Worm (Caenorhabditis elegans) whole organism, L2 larva: ENCODE measurements around the gene sea-2.

Experiments
- C34F6.9 ChIP-seq: fragments of 150-350 bp; optimal IDR thresholded peaks from 2 replicates; lab custom pipeline; 2014; ENCODE audit warnings: missing biosample characterization, missing genetic modification characterization
- F13H6.1 ChIP-seq: sonication (generic microtip); optimal IDR thresholded peaks from 2 replicates; lab custom pipeline; 2016; ENCODE audit warnings: missing genetic modification characterization, missing compliant biosample characterization
- R02D3.7 ChIP-seq: fragments of 150-350 bp; optimal IDR thresholded peaks from 2 replicates; lab custom pipeline; 2014; ENCODE audit warnings: missing biosample characterization, missing genetic modification characterization
- Y55F3AM.14 ChIP-seq: fragments of 200-800 bp; sonication (Bioruptor generic); optimal IDR thresholded peaks from 2 replicates; lab custom pipeline; 2018; ENCODE audit warnings: mild to moderate bottlenecking, missing genetic modification characterization, missing compliant biosample characterization
- ZK546.5 ChIP-seq: sonication (generic microtip); optimal IDR thresholded peaks from 2 replicates; lab custom pipeline; 2017; ENCODE audit warnings: missing biosample characterization, missing genetic modification characterization
- alr-1 ChIP-seq: fragments of 150-350 bp; optimal IDR thresholded peaks from 2 replicates; lab custom pipeline; 2014; ENCODE audit warnings: missing biosample characterization, missing genetic modification characterization
- blmp-1 ChIP-seq: sonication (generic microtip); optimal IDR thresholded peaks from 2 replicates; lab custom pipeline; 2017; ENCODE audit warnings: missing genetic modification characterization, mild to moderate bottlenecking, missing compliant biosample characterization, antibody characterized with exemption, moderate library complexity; ENCODE audit not compliant: insufficient read depth
- ceh-16 ChIP-seq: fragments of 150-350 bp; optimal IDR thresholded peaks from 2 replicates; lab custom pipeline; 2014; ENCODE audit warnings: missing biosample characterization, missing genetic modification characterization
- crh-2 ChIP-seq: sonication (generic microtip); optimal IDR thresholded peaks from 2 replicates; lab custom pipeline; 2017; ENCODE audit warnings: missing biosample characterization, missing genetic modification characterization
- dmd-4 ChIP-seq: sonication (generic microtip); optimal IDR thresholded peaks from 2 replicates; lab custom pipeline; 2017; ENCODE audit warnings: missing biosample characterization, missing genetic modification characterization
- elt-1 ChIP-seq: fragments of 150-350 bp; optimal IDR thresholded peaks from 2 replicates; lab custom pipeline; 2014; ENCODE audit warnings: missing biosample characterization, missing genetic modification characterization
- elt-3 ChIP-seq: sonication (generic microtip); optimal IDR thresholded peaks from 2 replicates; lab custom pipeline; 2017; ENCODE audit warnings: missing biosample characterization, missing genetic modification characterization
- fos-1 ChIP-seq: fragments of 150-350 bp; optimal IDR thresholded peaks from 2 replicates; lab custom pipeline; 2014; ENCODE audit warnings: missing biosample characterization, missing genetic modification characterization
- gmeb-1 ChIP-seq: fragments of 150-350 bp; optimal IDR thresholded peaks from 2 replicates; lab custom pipeline; 2014; ENCODE audit warnings: missing biosample characterization, missing genetic modification characterization
- lin-11 ChIP-seq: fragments of 150-350 bp; sonication (generic microtip); optimal IDR thresholded peaks from 2 replicates; lab custom pipeline; 2014; ENCODE audit warnings: missing biosample characterization, missing genetic modification characterization, inconsistent platforms, mixed read lengths
- lin-13 ChIP-seq: fragments of 150-350 bp; optimal IDR thresholded peaks from 2 replicates; lab custom pipeline; 2014; ENCODE audit warnings: missing biosample characterization, missing genetic modification reagents, missing genetic modification characterization
- lin-39 ChIP-seq: fragments of 150-350 bp; optimal IDR thresholded peaks from 2 replicates; lab custom pipeline; 2014; ENCODE audit warnings: missing biosample characterization, missing genetic modification reagents, missing genetic modification characterization
- lsy-2 ChIP-seq, 2 experiments: fragments of 150-350 bp in 1 of 2; sonication (generic microtip) in 1 of 2; optimal IDR thresholded peaks; 2 replicates each; lab custom pipeline; 2014 to 2017; ENCODE audit warnings: missing biosample characterization in 2 of 2, missing genetic modification characterization in 2 of 2
- mab-5 ChIP-seq: fragments of 150-350 bp; optimal IDR thresholded peaks from 2 replicates; lab custom pipeline; 2014; ENCODE audit warnings: missing biosample characterization, missing genetic modification characterization
- mbf-1 ChIP-seq: sonication (generic microtip); optimal IDR thresholded peaks from 2 replicates; lab custom pipeline; 2017; ENCODE audit warnings: missing biosample characterization, missing genetic modification characterization
- nhr-10 ChIP-seq: sonication (generic microtip); optimal IDR thresholded peaks from 2 replicates; lab custom pipeline; 2017; ENCODE audit warnings: missing biosample characterization, missing genetic modification characterization
- nhr-11 ChIP-seq: fragments of 150-350 bp; optimal IDR thresholded peaks from 2 replicates; lab custom pipeline; 2014; ENCODE audit warnings: missing biosample characterization, missing genetic modification characterization
- nhr-129 ChIP-seq: fragments of 150-350 bp; optimal IDR thresholded peaks from 2 replicates; lab custom pipeline; 2014; ENCODE audit warnings: missing biosample characterization, missing genetic modification characterization
- nhr-21 ChIP-seq: fragments of 150-350 bp; optimal IDR thresholded peaks from 2 replicates; lab custom pipeline; 2014; ENCODE audit warnings: missing biosample characterization, missing genetic modification characterization
- nhr-237 ChIP-seq: fragments of 150-350 bp; optimal IDR thresholded peaks from 2 replicates; lab custom pipeline; 2014; ENCODE audit warnings: missing biosample characterization, missing genetic modification characterization
- skn-1 ChIP-seq: sonication (generic microtip); optimal IDR thresholded peaks from 2 replicates; lab custom pipeline; 2017; ENCODE audit warnings: missing biosample characterization, missing genetic modification characterization
- sma-3 ChIP-seq: sonication (generic microtip); optimal IDR thresholded peaks from 2 replicates; lab custom pipeline; 2016; ENCODE audit warnings: missing genetic modification reagents, missing genetic modification characterization, missing compliant biosample characterization
- sma-9 ChIP-seq, 2 experiments: fragments of 150-350 bp in 1 of 2; sonication (generic microtip) in 1 of 2; optimal IDR thresholded peaks; 2 replicates each; lab custom pipeline; 2014 to 2016; ENCODE audit warnings: missing genetic modification characterization in 2 of 2, mild to moderate bottlenecking in 1 of 2, missing biosample characterization in 1 of 2, missing compliant biosample characterization in 1 of 2, missing genetic modification reagents in 1 of 2, moderate library complexity in 1 of 2
- snpc-4 ChIP-seq: fragments of 150-350 bp; optimal IDR thresholded peaks from 2 replicates; lab custom pipeline; 2014; ENCODE audit warnings: missing biosample characterization, missing genetic modification characterization
- unc-55 ChIP-seq: fragments of 150-350 bp; sonication (generic microtip); optimal IDR thresholded peaks from 3 replicates; lab custom pipeline; 2014; ENCODE audit warnings: missing biosample characterization, missing genetic modification reagents, missing genetic modification characterization
- unc-62 ChIP-seq: fragments of 150-350 bp; optimal IDR thresholded peaks from 2 replicates; lab custom pipeline; 2014; ENCODE audit warnings: missing biosample characterization, missing genetic modification reagents, missing genetic modification characterization
- zag-1 ChIP-seq: fragments of 150-350 bp; optimal IDR thresholded peaks from 2 replicates; lab custom pipeline; 2014; ENCODE audit warnings: missing biosample characterization, missing genetic modification characterization
- ztf-1 ChIP-seq: fragments of 200-800 bp; sonication (Bioruptor generic); conservative IDR thresholded peaks from 2 replicates; pipeline ENCODE4 v1.3.6; 2022; ENCODE audit warnings: missing genetic modification characterization, missing compliant biosample characterization
- ztf-11 ChIP-seq: sonication (generic microtip); optimal IDR thresholded peaks from 2 replicates; lab custom pipeline; 2017; ENCODE audit warnings: missing biosample characterization, missing genetic modification characterization

Gene sea-2

DNA sequence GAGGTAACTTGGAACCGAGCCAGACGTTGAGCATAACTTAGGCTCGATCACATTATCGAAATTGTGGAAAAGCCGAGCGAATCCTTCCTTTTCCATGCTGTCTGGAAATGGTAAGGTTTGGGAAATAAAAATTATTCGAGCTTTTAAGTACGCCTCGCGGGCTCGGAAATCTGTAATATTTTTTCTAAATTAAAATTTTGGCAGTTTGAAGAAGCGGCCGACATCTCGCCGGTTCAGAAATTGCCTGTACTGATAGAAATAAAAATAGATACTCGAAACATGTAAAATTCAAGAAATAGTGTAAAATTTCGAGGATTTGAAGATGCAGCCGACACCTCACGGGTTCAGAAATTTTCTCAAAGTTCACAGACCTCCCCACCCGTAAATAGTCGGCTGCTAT, 39.4 kb upstream of the sea-2 start, which contains the start of gene bcmo-2:
Gene bcmo-2 (minus strand): TSS at position 101 of the 400 bp plus-strand sequence.
- TF ChIP-seq unc-62 (GFP tag; lab: Kevin White, UChicago) (no peak), snpc-4 (tag; lab: Kevin White, UChicago) (peak; percentile 29)

DNA sequence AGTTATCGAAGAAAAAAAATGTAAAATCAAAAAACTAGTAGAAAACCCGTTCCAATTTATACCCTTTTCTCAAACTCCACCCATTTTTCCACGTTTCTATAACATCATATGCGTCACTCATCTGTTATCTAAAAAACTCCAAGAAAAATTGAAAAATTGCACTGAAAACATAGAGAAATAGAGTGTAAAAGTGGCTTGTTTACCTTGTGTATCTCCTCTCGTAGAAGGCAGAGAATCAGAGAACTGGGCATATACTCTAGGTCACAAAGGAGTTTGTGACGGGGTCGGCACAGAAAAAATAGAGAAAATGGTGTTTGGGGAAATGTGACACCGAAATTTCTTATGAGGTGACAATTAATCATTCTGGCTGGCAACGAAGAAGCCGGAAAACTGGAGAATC, 38.9 kb upstream of the sea-2 start:
- TF ChIP-seq nhr-129 (tag; lab: Kevin White, UChicago) (peak; percentile 12), F13H6.1 (tag; lab: Kevin White, UChicago) (peak; percentile 28), gmeb-1 (peak; percentile 42), sma-9 (GFP tag; optimal IDR thresholded peaks at IDR 0.05; lab: Kevin White, UChicago) (peak; percentile 68), sma-9 (tag; optimal IDR thresholded peaks at IDR 0.05; lab: Kevin White, UChicago) (no peak), crh-2 (tag; lab: Kevin White, UChicago) (peak; percentile 43), lin-11 (tag; lab: Kevin White, UChicago) (no peak), fos-1 (tag; lab: Kevin White, UChicago) (peak; percentile 77), nhr-10 (tag; lab: Kevin White, UChicago) (no peak), lsy-2 (tag; optimal IDR thresholded peaks at IDR 0.05; lab: Kevin White, UChicago) (peak in 1 of 2 experiments; percentile 18), lin-13 (GFP tag; lab: Kevin White, UChicago) (no peak)

DNA sequence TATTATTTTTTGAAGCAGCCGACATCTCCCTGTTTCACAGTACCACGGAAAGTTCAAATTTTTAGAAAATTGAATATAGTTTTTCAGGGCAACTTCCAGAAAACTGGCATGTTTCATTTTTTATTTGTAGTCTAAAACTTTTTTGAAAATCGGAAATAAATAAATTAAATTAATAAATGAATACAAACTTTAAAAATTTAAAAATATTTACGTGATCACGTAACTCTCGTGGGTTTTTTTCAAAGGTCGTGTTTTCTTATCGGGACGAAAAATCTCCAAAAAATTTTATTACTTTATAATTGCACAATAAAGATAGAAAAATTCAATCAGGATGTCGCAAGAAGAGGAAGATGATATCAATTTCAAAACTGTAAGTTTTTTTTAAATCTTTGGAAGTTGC, 38.5 kb upstream of the sea-2 start, which contains the start of gene F53C3.1:
Gene F53C3.1 (plus strand): TSS at position 301 of the 400 bp plus-strand sequence.
- no peak for TF ChIP-seq dmd-4 (tag; lab: Kevin White, UChicago)
- TF ChIP-seq skn-1 (tag; lab: Kevin White, UChicago) = no peak
- TF ChIP-seq lin-39 (tag; lab: Kevin White, UChicago) = no peak
- no peak for TF ChIP-seq lin-13 (GFP tag; lab: Kevin White, UChicago)
- TF ChIP-seq C34F6.9 (tag; lab: Kevin White, UChicago) = no peak
- no peak for TF ChIP-seq nhr-129 (tag; lab: Kevin White, UChicago)
- TF ChIP-seq unc-55 (GFP tag; lab: Kevin White, UChicago) = no peak
- TF ChIP-seq F13H6.1 (tag; lab: Kevin White, UChicago) = no peak
- no peak for TF ChIP-seq R02D3.7 (tag; lab: Kevin White, UChicago)
- no peak for TF ChIP-seq zag-1 (tag; lab: Kevin White, UChicago)
- TF ChIP-seq lsy-2 (tag; optimal IDR thresholded peaks at IDR 0.05; lab: Kevin White, UChicago) = no peak
- no peak for TF ChIP-seq Y55F3AM.14 (GFP tag; lab: Kevin White, UChicago)

DNA sequence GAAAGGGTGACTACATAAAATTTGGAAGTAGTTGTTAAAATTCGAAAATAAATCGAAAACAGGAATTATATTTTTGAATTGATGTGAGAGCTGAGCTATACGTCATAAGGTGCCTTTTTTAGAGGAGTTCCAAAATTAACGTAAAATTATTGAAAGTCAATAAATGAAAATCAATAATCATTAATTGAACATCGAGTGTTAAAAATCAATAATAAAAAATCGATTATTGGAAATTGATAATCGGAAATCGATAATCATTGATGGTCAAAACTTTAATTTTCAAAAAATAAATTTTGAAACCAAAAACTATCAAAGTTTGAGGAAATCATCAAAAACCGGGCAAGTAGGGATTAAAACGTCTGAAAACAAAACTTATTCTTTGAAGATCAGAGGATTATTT, 36.5 kb upstream of the sea-2 start:
- TF ChIP-seq sma-3 (GFP tag; lab: Kevin White, UChicago) = no peak
- no peak for TF ChIP-seq ZK546.5 (tag; lab: Kevin White, UChicago)

DNA sequence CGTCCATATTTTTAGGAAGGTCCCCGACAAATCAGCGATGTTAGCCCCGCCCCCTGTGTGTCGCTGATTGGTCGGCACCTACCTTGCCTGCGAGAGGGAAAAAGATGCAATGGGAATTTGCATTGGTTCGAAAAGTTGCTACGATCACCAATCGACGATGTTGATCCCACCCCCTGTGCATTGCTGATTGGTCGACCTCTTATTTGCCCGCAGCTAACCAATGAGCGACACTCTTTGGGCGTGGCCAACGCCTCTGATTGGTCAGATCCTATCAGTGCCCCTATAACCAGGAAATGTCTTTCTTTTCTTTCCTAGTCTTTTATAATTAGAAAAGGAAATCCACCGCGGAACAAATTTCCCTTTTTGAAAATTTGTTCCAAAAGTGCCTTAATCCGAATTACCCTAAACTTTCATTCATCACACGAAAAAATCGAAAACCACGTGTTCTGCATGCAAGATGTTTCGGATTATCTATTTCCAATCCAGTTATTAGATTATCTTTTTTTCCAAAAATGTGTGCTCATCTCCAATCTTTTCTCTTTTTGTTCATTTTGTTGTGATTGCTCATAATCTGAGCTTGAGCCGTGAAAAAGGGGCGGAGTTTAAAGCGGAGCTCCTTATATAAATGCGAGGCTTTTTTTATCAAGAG, 32.1 kb upstream of the sea-2 start:
- TF ChIP-seq skn-1 (tag; lab: Kevin White, UChicago) (no peak), R02D3.7 (tag; lab: Kevin White, UChicago) (no peak), ztf-11 (tag; lab: Kevin White, UChicago) (no peak), Y55F3AM.14 (GFP tag; lab: Kevin White, UChicago) (no peak), sma-9 (GFP tag; optimal IDR thresholded peaks at IDR 0.05; lab: Kevin White, UChicago) (no peak), sma-9 (tag; optimal IDR thresholded peaks at IDR 0.05; lab: Kevin White, UChicago) (no peak), nhr-21 (tag; lab: Kevin White, UChicago) (no peak), alr-1 (tag; lab: Kevin White, UChicago) (no peak), mab-5 (tag; lab: Kevin White, UChicago) (no peak)

DNA sequence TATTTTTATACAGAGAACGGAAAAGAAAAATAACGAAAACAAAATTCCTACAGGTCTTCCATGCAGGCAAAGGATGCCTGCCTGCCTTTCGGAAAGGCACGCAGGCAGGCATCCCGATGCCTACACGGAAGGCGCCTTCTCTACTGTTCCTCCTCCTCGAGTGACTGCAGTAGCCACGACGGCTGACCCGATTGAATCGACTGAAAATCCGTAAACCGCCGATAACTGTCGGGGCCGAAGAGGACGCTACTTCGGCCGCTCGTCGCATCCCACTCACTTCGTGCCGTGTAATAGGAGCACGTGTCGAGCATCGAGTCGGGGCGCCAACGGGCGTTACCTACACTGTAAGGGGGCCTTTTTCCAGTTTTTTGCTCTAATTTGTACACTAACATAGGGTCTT, 29.6 kb upstream of the sea-2 start:
- no peak for TF ChIP-seq blmp-1
- no peak for TF ChIP-seq crh-2 (tag; lab: Kevin White, UChicago)
- TF ChIP-seq elt-3 (tag; lab: Kevin White, UChicago) = no peak
- TF ChIP-seq nhr-11 = no peak
- TF ChIP-seq mbf-1 (tag; lab: Kevin White, UChicago) = no peak
- no peak for TF ChIP-seq mab-5 (tag; lab: Kevin White, UChicago)
- TF ChIP-seq zag-1 (tag; lab: Kevin White, UChicago) = no peak
- TF ChIP-seq alr-1 (tag; lab: Kevin White, UChicago) = no peak
- no peak for TF ChIP-seq unc-62 (GFP tag; lab: Kevin White, UChicago)
- TF ChIP-seq ceh-16 (tag; lab: Kevin White, UChicago) = no peak
- TF ChIP-seq ztf-1 (GFP tag; lab: Robert Waterston, UW) = no peak
- TF ChIP-seq lsy-2 (tag; optimal IDR thresholded peaks at IDR 0.05; lab: Kevin White, UChicago) = no peak
- TF ChIP-seq unc-55 (GFP tag; lab: Kevin White, UChicago) = no peak
- no peak for TF ChIP-seq fos-1 (tag; lab: Kevin White, UChicago)
- TF ChIP-seq C34F6.9 (tag; lab: Kevin White, UChicago) = no peak
- TF ChIP-seq lin-13 (GFP tag; lab: Kevin White, UChicago) = no peak
- no peak for TF ChIP-seq nhr-237 (tag; lab: Kevin White, UChicago)
- no peak for TF ChIP-seq elt-1
- no peak for TF ChIP-seq gmeb-1
- TF ChIP-seq lin-39 (tag; lab: Kevin White, UChicago) = no peak
